Worm (Caenorhabditis elegans): ENCODE results near the gene srlf-7.

DNA sequence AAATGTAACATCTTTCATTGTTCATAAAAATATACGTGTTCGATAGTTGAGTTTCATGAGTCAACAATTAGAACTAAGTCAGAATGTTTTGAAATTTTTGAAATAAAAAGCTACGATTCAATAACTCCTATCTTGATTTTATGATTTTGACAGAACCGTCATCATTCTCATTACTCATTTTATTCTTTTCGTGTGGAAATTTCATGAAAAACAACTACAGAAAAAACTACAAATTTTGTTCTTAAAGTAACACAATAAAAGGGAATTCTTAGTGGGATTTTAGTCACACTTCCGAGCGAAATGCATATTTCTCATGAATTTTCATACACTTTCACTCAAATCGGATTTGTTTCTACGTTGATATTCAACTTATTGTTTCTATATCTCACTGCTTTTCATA is 12.2 kb upstream of the srlf-7 start, which contains the start of gene str-44:
- TF ChIP-seq snpc-4 (tag; optimal IDR thresholded peaks at IDR 0.05) (no peak), fkh-10 (GFP tag; optimal IDR thresholded peaks at IDR 0.05) (no peak), elt-2 (tag; optimal IDR thresholded peaks at IDR 0.05) (no peak), zag-1 (tag; optimal IDR thresholded peaks at IDR 0.05) (no peak), unc-62 (GFP tag; optimal IDR thresholded peaks at IDR 0.05) (no peak), nhr-90 (tag; optimal IDR thresholded peaks at IDR 0.05; ENCODE audit: poor library complexity) (no peak), elt-3 (tag; optimal IDR thresholded peaks at IDR 0.05) (no peak), tbx-2 (tag; optimal IDR thresholded peaks at IDR 0.05) (no peak)

Data from whole organism, L1 larva.